Fruit fly (Drosophila melanogaster) whole organism, embryonic: ENCODE data around the gene CG15140.

Experiments
- Abd-B ChIP-seq: fragments of 200-800 bp; sonication (Bioruptor generic); optimal IDR thresholded peaks from 2 replicates; lab custom pipeline; 2018; ENCODE audit warnings: missing biosample characterization, mild to moderate bottlenecking, missing genetic modification characterization, moderate library complexity
- Asciz ChIP-seq: fragments of 200-800 bp; sonication (Bioruptor generic); optimal IDR thresholded peaks from 2 replicates; lab custom pipeline; 2017; ENCODE audit warnings: missing biosample characterization, mild to moderate bottlenecking, missing genetic modification characterization, missing genetic modification reagents
- Bdp1 ChIP-seq: fragments of 200-800 bp; sonication (Bioruptor generic); optimal IDR thresholded peaks from 3 replicates; lab custom pipeline; 2016; ENCODE audit warnings: missing biosample characterization, missing genetic modification characterization
- Bgb ChIP-seq: fragments of 200-800 bp; sonication (Bioruptor generic); IDR thresholded peaks from 2 replicates; pipeline ENCODE4 v1.3.6; 2022; ENCODE audit warnings: missing biosample characterization, missing genetic modification characterization; ENCODE audit not compliant: partially characterized antibody
- Bteb2 ChIP-seq: fragments of 200-800 bp; sonication (Bioruptor generic); optimal IDR thresholded peaks from 2 replicates; lab custom pipeline; 2016; ENCODE audit warnings: missing biosample characterization, missing genetic modification characterization
- CG10267 ChIP-seq: fragments of 200-800 bp; sonication (Bioruptor generic); optimal IDR thresholded peaks from 2 replicates; lab custom pipeline; 2018; ENCODE audit warnings: missing biosample characterization, mild to moderate bottlenecking, missing genetic modification characterization, moderate library complexity
- CG13775 ChIP-seq: fragments of 200-800 bp; sonication (Bioruptor generic); optimal IDR thresholded peaks from 3 replicates; lab custom pipeline; 2017; ENCODE audit warnings: missing biosample characterization, mild to moderate bottlenecking, missing genetic modification characterization
- CG16863 ChIP-seq: fragments of 200-800 bp; sonication (Bioruptor generic); optimal IDR thresholded peaks from 3 replicates; lab custom pipeline; 2016; ENCODE audit warnings: missing biosample characterization, missing genetic modification characterization
- CG17328 ChIP-seq: fragments of 200-800 bp; sonication (Bioruptor generic); IDR thresholded peaks from 2 replicates; pipeline ENCODE4 v1.3.6; 2022; ENCODE audit warnings: missing biosample characterization, missing genetic modification characterization
- CG1792 ChIP-seq: fragments of 200-800 bp; sonication (Bioruptor generic); optimal IDR thresholded peaks from 2 replicates; lab custom pipeline; 2016; ENCODE audit warnings: missing biosample characterization, missing genetic modification characterization
- CG1832 ChIP-seq: fragments of 200-800 bp; sonication (Bioruptor generic); optimal IDR thresholded peaks from 2 replicates; lab custom pipeline; 2017; ENCODE audit warnings: missing biosample characterization, mild to moderate bottlenecking, missing genetic modification characterization, inconsistent platforms
- CG18599 ChIP-seq: fragments of 200-800 bp; sonication (Bioruptor generic); optimal IDR thresholded peaks from 3 replicates; lab custom pipeline; 2017; ENCODE audit warnings: missing biosample characterization, missing genetic modification characterization, mild to moderate bottlenecking, moderate library complexity, missing genetic modification reagents
- CG30403 ChIP-seq: fragments of 200-800 bp; sonication (Bioruptor generic); optimal IDR thresholded peaks from 3 replicates; lab custom pipeline; 2016; ENCODE audit warnings: missing biosample characterization, missing genetic modification characterization
- CG30431 ChIP-seq: fragments of 200-800 bp; sonication (Bioruptor generic); optimal IDR thresholded peaks from 2 replicates; lab custom pipeline; 2017; ENCODE audit warnings: missing biosample characterization, missing genetic modification characterization
- CG31441 ChIP-seq: fragments of 200-800 bp; sonication (Bioruptor generic); IDR thresholded peaks from 2 replicates; pipeline ENCODE4 v1.3.6; 2022; ENCODE audit warnings: missing biosample characterization, missing genetic modification characterization
- CG34422 ChIP-seq: fragments of 200-800 bp; sonication (Bioruptor generic); IDR thresholded peaks from 3 replicates; pipeline ENCODE4 v1.3.6; 2022; ENCODE audit warnings: missing biosample characterization, missing genetic modification characterization
- CG43689 ChIP-seq: fragments of 200-800 bp; sonication (Bioruptor generic); IDR thresholded peaks from 2 replicates; pipeline ENCODE4 v1.3.6; 2022; ENCODE audit warnings: missing biosample characterization, missing genetic modification characterization
- CG4404 ChIP-seq: fragments of 200-800 bp; sonication (Bioruptor generic); IDR thresholded peaks from 2 replicates; pipeline ENCODE4 v1.3.6; 2022; ENCODE audit warnings: missing biosample characterization, missing genetic modification characterization
- CG5180 ChIP-seq: fragments of 200-800 bp; sonication (Bioruptor generic); optimal IDR thresholded peaks from 3 replicates; lab custom pipeline; 2017; ENCODE audit warnings: missing biosample characterization, missing genetic modification characterization, mild to moderate bottlenecking, moderate library complexity, missing genetic modification reagents
- CG6813 ChIP-seq: fragments of 200-800 bp; sonication (Bioruptor generic); optimal IDR thresholded peaks from 2 replicates; lab custom pipeline; 2017; ENCODE audit warnings: missing biosample characterization, missing genetic modification characterization, mild to moderate bottlenecking, moderate library complexity, missing genetic modification reagents
- CG7745 ChIP-seq: fragments of 200-800 bp; sonication (Bioruptor generic); optimal IDR thresholded peaks from 2 replicates; lab custom pipeline; 2018; ENCODE audit warnings: missing biosample characterization, mild to moderate bottlenecking, missing genetic modification characterization, moderate library complexity
- CG8944 ChIP-seq: fragments of 200-800 bp; sonication (Bioruptor generic); optimal IDR thresholded peaks from 3 replicates; lab custom pipeline; 2016; ENCODE audit warnings: missing biosample characterization, missing genetic modification characterization
- Camta ChIP-seq: fragments of 200-800 bp; sonication (Bioruptor generic); optimal IDR thresholded peaks from 2 replicates; lab custom pipeline; 2016; ENCODE audit warnings: missing biosample characterization, missing genetic modification characterization
- Dad ChIP-seq: fragments of 200-800 bp; sonication (Bioruptor generic); optimal IDR thresholded peaks from 3 replicates; lab custom pipeline; 2016; ENCODE audit warnings: missing biosample characterization, missing genetic modification characterization
- Doc3 ChIP-seq: fragments of 200-800 bp; sonication (Bioruptor generic); IDR thresholded peaks from 3 replicates; pipeline ENCODE4 v1.3.6; 2022; ENCODE audit warnings: missing biosample characterization, missing genetic modification characterization; ENCODE audit not compliant: partially characterized antibody
- Dref ChIP-seq: fragments of 200-800 bp; sonication (Bioruptor generic); IDR thresholded peaks from 2 replicates; pipeline ENCODE4 v1.3.6; 2022; ENCODE audit warnings: missing biosample characterization, missing genetic modification characterization
- H15 ChIP-seq: fragments of 200-800 bp; sonication (Bioruptor generic); IDR thresholded peaks from 3 replicates; pipeline ENCODE4 v1.3.6; 2022; ENCODE audit warnings: missing biosample characterization, missing genetic modification characterization
- HLH3B ChIP-seq: fragments of 200-800 bp; sonication (Bioruptor generic); IDR thresholded peaks from 2 replicates; pipeline ENCODE4 v1.3.6; 2022; ENCODE audit warnings: missing biosample characterization, missing genetic modification characterization
- Oli ChIP-seq: fragments of 200-800 bp; sonication (Bioruptor generic); optimal IDR thresholded peaks from 2 replicates; lab custom pipeline; 2018; ENCODE audit warnings: missing biosample characterization, mild to moderate bottlenecking, missing genetic modification characterization, moderate library complexity
- Ptx1 ChIP-seq: fragments of 200-800 bp; sonication (Bioruptor generic); IDR thresholded peaks from 2 replicates; pipeline ENCODE4 v1.3.6; 2022; ENCODE audit warnings: missing biosample characterization, missing genetic modification characterization
- Sox100B ChIP-seq: fragments of 200-800 bp; sonication (Bioruptor generic); optimal IDR thresholded peaks from 3 replicates; lab custom pipeline; 2018; ENCODE audit warnings: missing biosample characterization, mild to moderate bottlenecking, missing genetic modification characterization
- al ChIP-seq: fragments of 200-800 bp; sonication (Bioruptor generic); IDR thresholded peaks from 2 replicates; pipeline ENCODE4 v1.3.6; 2022; ENCODE audit warnings: missing biosample characterization, missing genetic modification characterization
- bsh ChIP-seq, 2 experiments: fragments of 200-800 bp; sonication (Bioruptor generic); optimal IDR thresholded peaks; 2 replicates each; lab custom pipeline; 2017 to 2018; ENCODE audit warnings: mild to moderate bottlenecking in 2 of 2, missing biosample characterization in 2 of 2, missing genetic modification characterization in 2 of 2, moderate library complexity in 1 of 2
- ci ChIP-seq: fragments of 200-800 bp; sonication (Bioruptor generic); IDR thresholded peaks from 3 replicates; pipeline ENCODE4 v1.3.6; 2022; ENCODE audit warnings: missing biosample characterization, missing genetic modification characterization
- dmrt11E ChIP-seq: fragments of 200-800 bp; sonication (Bioruptor generic); optimal IDR thresholded peaks from 3 replicates; lab custom pipeline; 2018; ENCODE audit warnings: missing biosample characterization, mild to moderate bottlenecking, missing genetic modification characterization, moderate library complexity
- dpn ChIP-seq, 2 experiments: fragments of 200-800 bp; sonication (Bioruptor generic); optimal IDR thresholded peaks; 3 replicates each; lab custom pipeline; 2016; ENCODE audit warnings: missing biosample characterization in 2 of 2, missing genetic modification characterization in 2 of 2
- dysf ChIP-seq: fragments of 200-800 bp; sonication (Bioruptor generic); IDR thresholded peaks from 3 replicates; pipeline ENCODE4 v1.3.6; 2022; ENCODE audit warnings: missing biosample characterization, missing genetic modification characterization
- ewg ChIP-seq: fragments of 200-800 bp; sonication (Bioruptor generic); optimal IDR thresholded peaks from 3 replicates; lab custom pipeline; 2017; ENCODE audit warnings: mild to moderate bottlenecking, missing biosample characterization, missing genetic modification reagents, missing genetic modification characterization
- hkb ChIP-seq, 2 experiments: fragments of 200-800 bp in 1 of 2; fragments of >200 bp in 1 of 2; sonication (Bioruptor generic) in 1 of 2; IDR thresholded peaks in 1 of 2; optimal IDR thresholded peaks in 1 of 2; 2 replicates each; pipeline versions ENCODE4 v1.3.6 to Lab custom; 2017 to 2022; ENCODE audit warnings: missing biosample characterization in 1 of 2, missing genetic modification characterization in 1 of 2
- lab ChIP-seq: fragments of 200-800 bp; sonication (Bioruptor generic); optimal IDR thresholded peaks from 3 replicates; lab custom pipeline; 2017; ENCODE audit warnings: missing biosample characterization, missing genetic modification characterization, mild to moderate bottlenecking, moderate library complexity, missing genetic modification reagents
- peb ChIP-seq: fragments of 200-800 bp; sonication (Bioruptor generic); IDR thresholded peaks from 2 replicates; pipeline ENCODE4 v1.3.6; 2022; ENCODE audit warnings: missing biosample characterization, missing genetic modification characterization
- phol ChIP-seq: fragments of 200-800 bp; sonication (Bioruptor generic); optimal IDR thresholded peaks from 3 replicates; lab custom pipeline; 2018; ENCODE audit warnings: missing biosample characterization, mild to moderate bottlenecking, missing genetic modification characterization, moderate library complexity
- ro ChIP-seq: fragments of 200-800 bp; sonication (Bioruptor generic); IDR thresholded peaks from 2 replicates; pipeline ENCODE4 v1.3.6; 2022; ENCODE audit warnings: missing biosample characterization, missing genetic modification characterization
- sens ChIP-seq: fragments of 200-800 bp; sonication (Bioruptor generic); peaks from one replicate; lab custom pipeline; 2016; ENCODE audit warnings: missing biosample characterization, missing genetic modification characterization
- sim ChIP-seq: fragments of 200-800 bp; sonication (Bioruptor generic); IDR thresholded peaks from 2 replicates; pipeline ENCODE4 v1.3.6; 2022; ENCODE audit warnings: missing biosample characterization, missing genetic modification characterization
- stwl ChIP-seq: fragments of 200-800 bp; sonication (Bioruptor generic); optimal IDR thresholded peaks from 3 replicates; lab custom pipeline; 2018; ENCODE audit warnings: missing biosample characterization, mild to moderate bottlenecking, missing genetic modification characterization, moderate library complexity
- tna ChIP-seq: fragments of 200-800 bp; sonication (Bioruptor generic); IDR thresholded peaks from 2 replicates; pipeline ENCODE4 v1.3.6; 2022; ENCODE audit warnings: missing biosample characterization, missing genetic modification characterization; ENCODE audit not compliant: partially characterized antibody
- vvl ChIP-seq: fragments of 200-800 bp; sonication (Bioruptor generic); IDR thresholded peaks from 2 replicates; pipeline ENCODE4 v1.3.6; 2022; ENCODE audit warnings: missing biosample characterization, missing genetic modification characterization

The CG15140 gene

DNA sequence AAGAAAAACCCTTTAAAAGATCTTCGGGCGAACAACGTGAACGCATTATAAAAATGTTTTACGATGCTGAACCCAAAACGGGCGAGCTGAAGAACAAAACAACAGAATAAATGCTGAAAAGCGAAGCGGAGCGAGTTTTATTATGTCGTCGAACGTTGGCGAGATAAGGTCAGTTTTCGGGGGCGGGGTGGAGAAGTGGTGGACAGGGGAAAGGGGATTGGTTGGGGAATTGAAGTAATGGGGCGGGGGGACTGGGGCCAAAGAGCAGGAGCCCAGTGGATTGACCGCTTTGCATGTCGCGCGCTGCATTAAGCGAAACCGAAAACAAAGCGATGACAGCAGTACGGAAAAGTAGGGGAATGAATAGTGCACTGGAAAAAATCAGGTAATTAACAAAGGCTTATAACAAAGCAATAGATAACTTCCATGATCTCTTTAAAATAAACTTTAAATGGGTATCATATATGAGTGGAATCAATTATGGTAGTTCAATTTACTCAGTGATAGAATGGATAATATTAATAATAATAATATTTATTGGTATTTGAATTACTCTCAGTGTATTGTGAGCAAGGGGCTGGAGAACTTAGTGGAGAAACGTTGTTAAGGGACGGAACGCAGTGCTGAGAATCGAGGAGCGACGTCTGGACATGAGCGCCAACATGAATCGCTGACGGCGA is 42.8 kb upstream of the CG15140 start (continued):
- TF ChIP-seq CG17328 (GFP tag; lab: Robert Waterston, UW) (peak; percentile 39; the same call in 1 of the 2 replicates), CG7745 (tag; lab: Kevin White, UChicago) (no peak), Camta (peak; percentile 30), al (no peak), Abd-B (peak; percentile 43), CG13775 (GFP tag; lab: Kevin White, UChicago) (no peak), ci (GFP tag; lab: Robert Waterston, UW) (peak; percentile 53; the same call in 1 of the 3 replicates), CG30431 (GFP tag; lab: Kevin White, UChicago) (peak; percentile 39), sens (GFP tag; lab: Kevin White, UChicago) (peak; percentile 85), ro (GFP tag; lab: Robert Waterston, UW) (no peak), CG5180 (GFP tag; lab: Kevin White, UChicago) (peak; percentile 33), Bgb (GFP tag; lab: Robert Waterston, UW) (no peak), Dref (GFP tag; lab: Robert Waterston, UW) (no peak), peb (GFP tag; lab: Robert Waterston, UW) (peak; percentile 57; the same call in 1 of the 2 replicates), dpn (GFP tag; optimal IDR thresholded peaks at IDR 0.05; lab: Kevin White, UChicago) (peak in 1 of 2 experiments; percentile 4), CG16863 (GFP tag; lab: Kevin White, UChicago) (peak; percentile 12), dysf (GFP tag; lab: Robert Waterston, UW) (peak; percentile 30; the same call in 1 of the 3 replicates), stwl (peak; percentile 22), HLH3B (GFP tag; lab: Robert Waterston, UW) (peak; percentile 64), Ptx1 (GFP tag; lab: Robert Waterston, UW) (peak; percentile 44), CG10267 (peak; percentile 80), Asciz (GFP tag; lab: Kevin White, UChicago) (peak; percentile 69), dmrt11E (peak; percentile 50), CG31441 (peak; percentile 89), Bdp1 (GFP tag; lab: Kevin White, UChicago) (no peak), CG4404 (GFP tag; lab: Robert Waterston, UW) (no peak), sim (peak; percentile 48; the same call in 1 of the 2 replicates), Doc3 (GFP tag; lab: Robert Waterston, UW) (no peak), Bteb2 (GFP tag; lab: Kevin White, UChicago) (no peak), CG18599 (GFP tag; lab: Kevin White, UChicago) (peak; percentile 65), lab (GFP tag; lab: Kevin White, UChicago) (peak; percentile 51), Sox100B (peak; percentile 70), bsh (GFP tag; optimal IDR thresholded peaks at IDR 0.05; lab: Kevin White, UChicago) (peak in 1 of 2 experiments; percentile 54), hkb (optimal IDR thresholded peaks at IDR 0.05; lab: Kevin White, UChicago) (no peak), hkb (GFP tag; IDR thresholded peaks at IDR 0.05; lab: Robert Waterston, UW) (peak; percentile 46; the same call in 1 of the 2 replicates), H15 (GFP tag; lab: Robert Waterston, UW) (peak; percentile 61; the same call in 2 of the 3 replicates), ewg (peak; percentile 43), CG8944 (no peak), CG43689 (no peak), CG1832 (GFP tag; lab: Kevin White, UChicago) (no peak), phol (tag; lab: Kevin White, UChicago) (peak; percentile 86), vvl (GFP tag; lab: Robert Waterston, UW) (peak; percentile 67; the same call in 1 of the 2 replicates), CG1792 (GFP tag; lab: Kevin White, UChicago) (peak; percentile 40), CG30403 (peak; percentile 32), Oli (tag; lab: Kevin White, UChicago) (peak; percentile 24), CG6813 (GFP tag; lab: Kevin White, UChicago) (peak; percentile 44), CG34422 (GFP tag; lab: Robert Waterston, UW) (0 out of 3 replicates have a peak, but pooled peaks have one; percentile 13), tna (GFP tag; lab: Robert Waterston, UW) (no peak), Dad (GFP tag; lab: Kevin White, UChicago) (peak; percentile 23)
